Worm (Caenorhabditis elegans) whole organism, midembryonic: ENCODE data around the gene drp-1.

Experiments used
- T22C8.4 ChIP-seq: fragments of 200-800 bp; sonication (Bioruptor generic); IDR thresholded peaks from 2 replicates; pipeline ENCODE4 v1.3.6; 2022; ENCODE audit warnings: missing genetic modification characterization, missing compliant biosample characterization
- cog-1 ChIP-seq: sonication (generic microtip); optimal IDR thresholded peaks from 2 replicates; lab custom pipeline; 2016; ENCODE audit warnings: missing genetic modification characterization, missing compliant biosample characterization
- flt-1 ChIP-seq: fragments of 200-800 bp; sonication (Bioruptor generic); IDR thresholded peaks from 2 replicates; pipeline ENCODE4 v1.3.6; 2022; ENCODE audit warnings: missing genetic modification characterization, missing compliant biosample characterization
- klf-2 ChIP-seq: fragments of 200-800 bp; sonication (Bioruptor generic); conservative IDR thresholded peaks from 2 replicates; pipeline ENCODE4 v1.3.6; 2022; ENCODE audit warnings: missing genetic modification reagents, missing genetic modification characterization, missing compliant biosample characterization
- med-1 ChIP-seq: sonication (generic microtip); optimal IDR thresholded peaks from 2 replicates; lab custom pipeline; 2017; ENCODE audit warnings: missing genetic modification characterization, mild to moderate bottlenecking, missing compliant biosample characterization, antibody characterized with exemption, missing genetic modification reagents; ENCODE audit not compliant: insufficient read depth
- ref-1 ChIP-seq: fragments of 200-800 bp; sonication (Bioruptor generic); conservative IDR thresholded peaks from 2 replicates; pipeline ENCODE4 v1.3.6; 2022; ENCODE audit warnings: missing genetic modification reagents, missing genetic modification characterization, missing compliant biosample characterization
- tab-1 ChIP-seq: fragments of 200-800 bp; sonication (Bioruptor generic); IDR thresholded peaks from 2 replicates; pipeline ENCODE4 v1.3.6; 2022; ENCODE audit warnings: missing genetic modification characterization, missing compliant biosample characterization
- ztf-23 ChIP-seq: fragments of 200-800 bp; sonication (Bioruptor generic); IDR thresholded peaks from 2 replicates; pipeline ENCODE4 v1.3.6; 2022; ENCODE audit warnings: missing genetic modification reagents, missing genetic modification characterization, missing compliant biosample characterization
- ztf-29 ChIP-seq: fragments of 200-800 bp; sonication (Bioruptor generic); IDR thresholded peaks from 2 replicates; pipeline ENCODE4 v1.3.6; 2022; ENCODE audit warnings: missing genetic modification reagents, missing genetic modification characterization, missing compliant biosample characterization

The drp-1 gene

ce11 chrIV:5544609-5545214 is 6.4 kb downstream of the drp-1 start, which contains the start of gene cec-6:
TSS of gene cec-6 (plus strand) at chrIV:5544860.
- TF ChIP-seq ref-1 (GFP tag; lab: Robert Waterston, UW) (no peak), T22C8.4 (GFP tag; lab: Robert Waterston, UW) (no peak)

ce11 chrIV:5548843-5549242 is 10.6 kb downstream of the drp-1 start:
- TF ChIP-seq med-1, result no peak
- no peak for TF ChIP-seq T22C8.4 (GFP tag; lab: Robert Waterston, UW)
- TF ChIP-seq ztf-23 (GFP tag; lab: Robert Waterston, UW), result no peak
- no peak for TF ChIP-seq cog-1 (tag; lab: Kevin White, UChicago)
- no peak for TF ChIP-seq ztf-29 (GFP tag; lab: Robert Waterston, UW)
- no peak for TF ChIP-seq ref-1 (GFP tag; lab: Robert Waterston, UW)
- no peak for TF ChIP-seq tab-1 (GFP tag; lab: Robert Waterston, UW)
- TF ChIP-seq klf-2 (GFP tag; lab: Robert Waterston, UW), result no peak
- no peak for TF ChIP-seq flt-1 (GFP tag; lab: Robert Waterston, UW)

- TF ChIP-seq tab-1 (GFP tag; lab: Robert Waterston, UW) (no peak), klf-2 (GFP tag; lab: Robert Waterston, UW) (no peak), ref-1 (GFP tag; lab: Robert Waterston, UW) (no peak), ztf-29 (GFP tag; lab: Robert Waterston, UW) (no peak), T22C8.4 (GFP tag; lab: Robert Waterston, UW) (no peak), med-1 (no peak), flt-1 (GFP tag; lab: Robert Waterston, UW) (no peak), cog-1 (tag; lab: Kevin White, UChicago) (no peak), ztf-23 (GFP tag; lab: Robert Waterston, UW) (no peak)
Measured at ce11 chrIV:5550676-5551184, 12.4 kb downstream of the drp-1 start, which contains the start of gene ari-2. TSS of gene ari-2 (plus strand) at chrIV:5551134.

ce11 chrIV:5554168-5554567 is 15.9 kb downstream of the drp-1 start:
- TF ChIP-seq ref-1 (GFP tag; lab: Robert Waterston, UW), result no peak

- TF ChIP-seq klf-2 (GFP tag; lab: Robert Waterston, UW), result no peak
- no peak for TF ChIP-seq flt-1 (GFP tag; lab: Robert Waterston, UW)
- TF ChIP-seq cog-1 (tag; lab: Kevin White, UChicago), result no peak
- no peak for TF ChIP-seq med-1
- TF ChIP-seq ref-1 (GFP tag; lab: Robert Waterston, UW), result no peak
- no peak for TF ChIP-seq T22C8.4 (GFP tag; lab: Robert Waterston, UW)
- no peak for TF ChIP-seq ztf-29 (GFP tag; lab: Robert Waterston, UW)
- no peak for TF ChIP-seq tab-1 (GFP tag; lab: Robert Waterston, UW)
- TF ChIP-seq ztf-23 (GFP tag; lab: Robert Waterston, UW), result no peak
Measured at ce11 chrIV:5561059-5561458, 22.8 kb downstream of the drp-1 start.

ce11 chrIV:5561497-5562155 is 23.3 kb downstream of the drp-1 start:
- TF ChIP-seq ztf-29 (GFP tag; lab: Robert Waterston, UW) (no peak), flt-1 (GFP tag; lab: Robert Waterston, UW) (no peak), cog-1 (tag; lab: Kevin White, UChicago) (no peak), tab-1 (GFP tag; lab: Robert Waterston, UW) (no peak), med-1 (no peak), klf-2 (GFP tag; lab: Robert Waterston, UW) (no peak), ref-1 (GFP tag; lab: Robert Waterston, UW) (no peak), T22C8.4 (GFP tag; lab: Robert Waterston, UW) (no peak), ztf-23 (GFP tag; lab: Robert Waterston, UW) (no peak)

ce11 chrIV:5563280-5563679 is 25.0 kb downstream of the drp-1 start:
- TF ChIP-seq med-1 (no peak), T22C8.4 (GFP tag; lab: Robert Waterston, UW) (no peak), ref-1 (GFP tag; lab: Robert Waterston, UW) (no peak), cog-1 (tag; lab: Kevin White, UChicago) (no peak), flt-1 (GFP tag; lab: Robert Waterston, UW) (no peak), klf-2 (GFP tag; lab: Robert Waterston, UW) (no peak)

- no peak for TF ChIP-seq ref-1 (GFP tag; lab: Robert Waterston, UW)
- TF ChIP-seq klf-2 (GFP tag; lab: Robert Waterston, UW), result no peak
- no peak for TF ChIP-seq flt-1 (GFP tag; lab: Robert Waterston, UW)
Measured at ce11 chrIV:5564293-5564692, 26.0 kb downstream of the drp-1 start.

ce11 chrIV:5565105-5565504 is 26.8 kb downstream of the drp-1 start:
- TF ChIP-seq T22C8.4 (GFP tag; lab: Robert Waterston, UW) (no peak), ztf-23 (GFP tag; lab: Robert Waterston, UW) (peak; percentile 9; the same call in 1 of the 2 replicates)

- TF ChIP-seq T22C8.4 (GFP tag; lab: Robert Waterston, UW) (no peak), ztf-29 (GFP tag; lab: Robert Waterston, UW) (no peak), med-1 (no peak), klf-2 (GFP tag; lab: Robert Waterston, UW) (no peak), flt-1 (GFP tag; lab: Robert Waterston, UW) (no peak), tab-1 (GFP tag; lab: Robert Waterston, UW) (no peak), ztf-23 (GFP tag; lab: Robert Waterston, UW) (no peak)
Measured at ce11 chrIV:5572693-5573092, 34.4 kb downstream of the drp-1 start.
